Worm (Caenorhabditis elegans): ENCODE measurements around the gene ceh-41.

The ceh-41 gene

DNA sequence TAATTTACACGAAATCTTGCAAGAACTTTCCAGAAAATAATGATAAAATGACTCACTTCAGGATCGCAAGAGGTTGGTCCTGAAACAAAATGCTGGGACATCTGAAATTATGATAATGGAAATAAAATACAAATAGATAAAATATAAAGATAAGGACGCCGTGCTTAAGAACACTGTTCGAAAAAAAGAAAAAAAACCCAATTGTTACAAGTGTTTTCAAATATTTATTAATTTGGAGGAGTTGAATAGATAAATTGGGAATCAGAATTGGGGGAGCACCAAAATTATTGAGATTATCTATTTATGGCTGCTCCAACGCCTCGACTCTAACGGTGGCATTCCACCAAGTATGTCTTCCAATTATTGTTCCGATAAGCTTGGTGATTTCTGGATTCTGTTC, at the start of gene ceh-41:
TSS of gene ceh-41 (minus strand) at position 101 of the 400 bp plus-strand sequence.
- TF ChIP-seq hmbx-1 (tag; optimal IDR thresholded peaks at IDR 0.05) (no peak), scrt-1 (GFP tag; IDR thresholded peaks at IDR 0.05) (no peak), hmg-4 (GFP tag; optimal IDR thresholded peaks at IDR 0.05) (no peak), tbx-11 (GFP tag; IDR thresholded peaks at IDR 0.05) (no peak), ceh-13 (GFP tag; optimal IDR thresholded peaks at IDR 0.05) (no peak), sea-1 (GFP tag; conservative IDR thresholded peaks at IDR 0.05) (no peak), tbx-37 (GFP tag; conservative IDR thresholded peaks at IDR 0.05) (no peak), B0310.2 (tag; optimal IDR thresholded peaks at IDR 0.05) (no peak), ama-1 (optimal IDR thresholded peaks at IDR 0.05) (no peak), hnd-1 (tag; optimal IDR thresholded peaks at IDR 0.05) (no peak), flt-1 (GFP tag; IDR thresholded peaks at IDR 0.05) (no peak)

DNA sequence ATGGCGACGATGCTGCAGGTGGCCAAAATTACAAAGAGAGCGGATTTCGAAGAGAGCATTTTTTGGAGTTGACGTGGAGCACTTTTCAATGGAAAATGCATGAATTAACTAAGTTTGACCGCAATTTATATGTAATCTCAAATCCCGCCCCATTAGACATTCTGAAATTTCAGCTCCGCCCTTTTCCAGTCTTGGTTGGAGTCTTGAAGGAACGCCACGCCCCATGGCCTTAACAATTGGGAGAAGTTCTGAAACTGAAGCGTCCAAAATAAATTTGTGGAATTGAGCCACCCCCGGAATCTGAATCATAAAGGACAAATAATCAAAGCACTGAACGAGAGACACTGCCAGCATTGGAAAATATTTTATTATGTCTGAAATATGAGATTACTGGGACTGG, 48.8 kb upstream of the ceh-41 start, which contains the start of gene B0294.1:
TSS of gene B0294.1 (minus strand) at position 101 of the 400 bp plus-strand sequence.
- TF ChIP-seq ceh-13 (GFP tag; optimal IDR thresholded peaks at IDR 0.05) (no peak), flt-1 (GFP tag; IDR thresholded peaks at IDR 0.05) (no peak), aly-1 (tag; optimal IDR thresholded peaks at IDR 0.05) (no peak), ama-1 (optimal IDR thresholded peaks at IDR 0.05) (no peak), ets-7 (tag; optimal IDR thresholded peaks at IDR 0.05) (no peak), hmbx-1 (tag; optimal IDR thresholded peaks at IDR 0.05) (no peak)

DNA sequence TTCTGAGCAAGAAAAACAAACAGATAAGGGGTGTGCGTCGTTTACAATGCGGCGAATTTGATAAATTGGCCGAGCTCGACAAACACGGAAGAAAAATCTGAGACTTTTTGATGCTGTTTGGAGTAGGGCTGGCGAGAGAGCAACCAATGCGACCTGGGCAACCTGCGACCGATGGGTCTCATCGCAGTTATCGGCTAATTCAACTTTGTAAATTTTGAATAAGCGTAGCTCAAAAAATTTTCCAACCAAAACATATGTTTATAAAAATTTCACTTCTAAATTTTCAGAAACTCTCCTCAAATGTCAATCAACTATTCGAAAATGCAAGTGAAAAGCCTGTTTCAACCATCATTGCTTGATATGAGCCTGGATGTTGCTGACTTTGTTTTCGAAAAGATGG, 43.4 kb upstream of the ceh-41 start, which contains the start of gene B0294.3:
TSS of gene B0294.3 (plus strand) at position 301 of the 400 bp plus-strand sequence.
- TF ChIP-seq sea-1 (GFP tag; conservative IDR thresholded peaks at IDR 0.05) (no peak), tbx-37 (GFP tag; conservative IDR thresholded peaks at IDR 0.05) (no peak), flt-1 (GFP tag; IDR thresholded peaks at IDR 0.05) (no peak), tbx-11 (GFP tag; IDR thresholded peaks at IDR 0.05) (no peak), ceh-13 (GFP tag; optimal IDR thresholded peaks at IDR 0.05) (no peak), aly-1 (tag; optimal IDR thresholded peaks at IDR 0.05) (no peak), B0310.2 (tag; optimal IDR thresholded peaks at IDR 0.05) (no peak), tra-4 (tag; optimal IDR thresholded peaks at IDR 0.05) (no peak)

DNA sequence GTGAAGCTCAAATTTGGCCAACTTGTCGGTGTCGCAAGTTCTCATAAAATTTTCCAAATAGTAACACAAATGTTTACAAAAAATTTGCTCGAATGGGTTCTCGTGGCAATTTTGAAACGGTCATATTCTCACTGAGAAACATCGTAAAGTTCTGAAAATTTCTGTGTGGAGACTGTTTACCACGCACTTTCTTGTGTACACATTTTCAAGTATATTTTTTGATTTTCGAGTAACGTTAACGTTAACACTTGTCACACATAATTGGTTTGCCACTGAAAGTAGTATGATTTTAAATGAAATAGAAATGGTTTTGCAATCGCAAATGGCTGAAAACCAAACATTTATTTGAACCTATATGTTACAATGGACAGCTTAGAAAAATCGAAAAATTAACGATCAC, 42.3 kb upstream of the ceh-41 start:
- TF ChIP-seq tbx-11 (GFP tag; IDR thresholded peaks at IDR 0.05) (no peak), ceh-13 (GFP tag; optimal IDR thresholded peaks at IDR 0.05) (no peak), scrt-1 (GFP tag; IDR thresholded peaks at IDR 0.05) (no peak), sea-1 (GFP tag; conservative IDR thresholded peaks at IDR 0.05) (no peak), F13C5.2 (tag; optimal IDR thresholded peaks at IDR 0.05) (no peak), flt-1 (GFP tag; IDR thresholded peaks at IDR 0.05) (no peak), tra-4 (tag; optimal IDR thresholded peaks at IDR 0.05) (no peak), hnd-1 (tag; optimal IDR thresholded peaks at IDR 0.05) (no peak), aly-1 (tag; optimal IDR thresholded peaks at IDR 0.05) (no peak), ama-1 (optimal IDR thresholded peaks at IDR 0.05) (no peak), pes-1 (GFP tag; IDR thresholded peaks at IDR 0.05) (no peak)

DNA sequence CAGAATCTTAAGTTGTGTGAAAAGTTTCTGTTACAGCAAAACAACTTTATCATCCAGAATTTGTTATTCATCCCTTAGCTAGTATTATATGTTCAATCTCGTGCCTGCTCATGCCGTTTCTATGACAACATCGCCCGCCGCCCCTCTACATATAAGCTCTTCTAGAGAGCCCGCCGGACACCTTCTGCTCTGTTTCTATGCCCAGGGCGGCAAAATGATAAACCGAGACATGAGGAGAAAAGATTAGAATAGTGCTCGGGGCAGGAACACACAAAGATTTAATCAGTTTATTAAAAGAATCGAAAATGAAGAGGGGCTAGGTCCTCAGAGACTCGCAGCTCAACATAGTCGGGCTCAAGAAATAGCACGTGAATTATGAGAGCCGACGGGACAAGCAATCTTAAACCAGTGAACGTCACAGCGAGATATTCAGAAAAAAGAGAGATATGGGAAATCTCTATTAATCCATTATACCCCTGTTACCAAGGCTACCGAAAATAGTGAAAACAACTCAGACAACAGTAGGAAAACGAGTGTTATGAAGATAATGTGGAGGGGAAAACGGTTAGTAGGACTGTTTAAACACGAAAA, 40.1 kb upstream of the ceh-41 start:
- TF ChIP-seq pes-1 (GFP tag; IDR thresholded peaks at IDR 0.05): 0 out of 2 replicates have a peak, but pooled peaks have one; percentile 7
- TF ChIP-seq F13C5.2 (tag; optimal IDR thresholded peaks at IDR 0.05): no peak

DNA sequence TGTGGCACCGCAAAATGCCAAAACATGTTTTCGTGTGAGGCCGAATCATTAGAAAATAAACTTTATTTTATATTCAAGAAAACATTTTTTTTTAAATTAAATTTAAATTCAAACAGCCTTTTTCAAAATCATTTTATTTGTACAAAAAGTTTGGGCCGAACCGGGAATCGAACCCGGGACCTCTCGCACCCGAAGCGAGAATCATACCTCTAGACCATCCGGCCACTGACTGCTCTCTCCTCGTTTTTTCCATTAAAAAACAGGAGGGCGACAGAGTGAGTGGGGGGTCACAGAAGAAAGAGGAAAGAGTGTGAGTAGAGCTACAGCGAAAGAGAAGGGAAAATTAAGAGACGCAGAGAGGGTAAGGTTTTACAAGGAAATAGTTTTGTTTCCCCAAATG, 32.2 kb upstream of the ceh-41 start:
- TF ChIP-seq scrt-1 (GFP tag; IDR thresholded peaks at IDR 0.05): peak; percentile 88
- TF ChIP-seq tra-4 (tag; optimal IDR thresholded peaks at IDR 0.05): no peak
- peak; percentile 51 for TF ChIP-seq hmbx-1 (tag; optimal IDR thresholded peaks at IDR 0.05)
- TF ChIP-seq ama-1 (optimal IDR thresholded peaks at IDR 0.05): no peak
- TF ChIP-seq aly-1 (tag; optimal IDR thresholded peaks at IDR 0.05): peak; percentile 83
- TF ChIP-seq hnd-1 (tag; optimal IDR thresholded peaks at IDR 0.05): peak; percentile 81
- peak; percentile 89 for TF ChIP-seq F13C5.2 (tag; optimal IDR thresholded peaks at IDR 0.05)
- TF ChIP-seq tbx-11 (GFP tag; IDR thresholded peaks at IDR 0.05): peak; percentile 91
- peak; percentile 93 for TF ChIP-seq pes-1 (GFP tag; IDR thresholded peaks at IDR 0.05)
- TF ChIP-seq ets-7 (tag; optimal IDR thresholded peaks at IDR 0.05): peak; percentile 52
- peak; percentile 94 for TF ChIP-seq flt-1 (GFP tag; IDR thresholded peaks at IDR 0.05)
- TF ChIP-seq hmg-4 (GFP tag; optimal IDR thresholded peaks at IDR 0.05): peak; percentile 91
- peak; percentile 81 for TF ChIP-seq tbx-37 (GFP tag; conservative IDR thresholded peaks at IDR 0.05)
- peak; percentile 85 for TF ChIP-seq sea-1 (GFP tag; conservative IDR thresholded peaks at IDR 0.05)
- TF ChIP-seq ceh-36 (tag; optimal IDR thresholded peaks at IDR 0.05): peak; percentile 83
- TF ChIP-seq ceh-13 (GFP tag; optimal IDR thresholded peaks at IDR 0.05): peak; percentile 76
- TF ChIP-seq B0310.2 (tag; optimal IDR thresholded peaks at IDR 0.05): peak; percentile 53

DNA sequence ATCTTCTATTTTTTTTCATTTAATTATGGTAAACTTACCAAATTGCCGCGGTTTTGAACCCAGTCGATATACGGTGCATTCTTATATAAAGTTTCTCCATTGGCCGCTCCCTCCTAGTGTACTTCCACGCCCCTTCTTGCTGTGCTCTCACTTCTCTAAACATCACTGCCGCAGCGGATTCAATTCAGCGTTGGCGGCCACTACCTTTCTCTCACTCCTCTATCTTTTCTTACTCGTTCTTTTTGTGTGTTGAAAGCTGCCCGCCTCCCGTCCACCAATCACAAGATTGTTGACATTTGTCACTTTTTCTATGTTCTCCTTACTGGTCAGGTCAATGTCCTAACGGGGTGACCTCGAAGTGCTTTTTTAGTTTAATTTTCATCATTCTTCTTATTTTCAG, 22.5 kb upstream of the ceh-41 start:
- TF ChIP-seq F13C5.2 (tag; optimal IDR thresholded peaks at IDR 0.05): no peak
- no peak for TF ChIP-seq tbx-11 (GFP tag; IDR thresholded peaks at IDR 0.05)
- no peak for TF ChIP-seq flt-1 (GFP tag; IDR thresholded peaks at IDR 0.05)
- no peak for TF ChIP-seq scrt-1 (GFP tag; IDR thresholded peaks at IDR 0.05)
- no peak for TF ChIP-seq B0310.2 (tag; optimal IDR thresholded peaks at IDR 0.05)
- TF ChIP-seq sea-1 (GFP tag; conservative IDR thresholded peaks at IDR 0.05): no peak
- TF ChIP-seq ets-7 (tag; optimal IDR thresholded peaks at IDR 0.05): no peak
- TF ChIP-seq hnd-1 (tag; optimal IDR thresholded peaks at IDR 0.05): no peak
- no peak for TF ChIP-seq hmg-4 (GFP tag; optimal IDR thresholded peaks at IDR 0.05)
- no peak for TF ChIP-seq tbx-37 (GFP tag; conservative IDR thresholded peaks at IDR 0.05)
- no peak for TF ChIP-seq aly-1 (tag; optimal IDR thresholded peaks at IDR 0.05)

DNA sequence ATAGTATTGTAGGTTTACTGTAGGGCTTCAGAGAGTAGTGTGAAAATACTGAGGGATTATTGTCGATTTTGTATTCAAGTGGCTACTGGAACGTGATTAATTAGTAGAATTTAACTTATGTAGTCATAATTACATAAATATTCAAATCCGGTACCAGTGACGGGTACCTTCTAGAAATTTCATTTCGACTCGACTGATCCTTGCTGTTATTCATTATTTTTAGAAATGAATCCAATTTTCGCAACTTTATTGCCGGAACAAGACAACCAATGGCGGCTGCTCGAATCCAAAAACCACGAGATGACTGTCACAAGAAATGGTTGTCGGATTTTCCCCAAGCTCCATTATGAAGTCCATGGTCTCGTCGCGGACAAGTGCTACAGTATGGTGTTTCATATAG, 16.5 kb upstream of the ceh-41 start, which contains the start of gene tbx-41:
TSS of gene tbx-41 (plus strand) at position 301 of the 400 bp plus-strand sequence.
- TF ChIP-seq B0310.2 (tag; optimal IDR thresholded peaks at IDR 0.05) (no peak), ama-1 (optimal IDR thresholded peaks at IDR 0.05) (no peak), tbx-37 (GFP tag; conservative IDR thresholded peaks at IDR 0.05) (no peak), hmbx-1 (tag; optimal IDR thresholded peaks at IDR 0.05) (no peak), flt-1 (GFP tag; IDR thresholded peaks at IDR 0.05) (no peak), F13C5.2 (tag; optimal IDR thresholded peaks at IDR 0.05) (no peak), hmg-4 (GFP tag; optimal IDR thresholded peaks at IDR 0.05) (no peak), tra-4 (tag; optimal IDR thresholded peaks at IDR 0.05) (no peak), sea-1 (GFP tag; conservative IDR thresholded peaks at IDR 0.05) (no peak), aly-1 (tag; optimal IDR thresholded peaks at IDR 0.05) (no peak), ceh-36 (tag; optimal IDR thresholded peaks at IDR 0.05) (no peak), pes-1 (GFP tag; IDR thresholded peaks at IDR 0.05) (no peak), ceh-13 (GFP tag; optimal IDR thresholded peaks at IDR 0.05) (no peak), scrt-1 (GFP tag; IDR thresholded peaks at IDR 0.05) (no peak), tbx-11 (GFP tag; IDR thresholded peaks at IDR 0.05) (no peak), ets-7 (tag; optimal IDR thresholded peaks at IDR 0.05) (no peak)

All from whole organism, early embryonic.